Fruit fly (Drosophila melanogaster) S2 (cell line): ENCODE results near the gene Ak1.

Experiments
- CG8478 ChIP-seq: fragments of >200 bp; optimal IDR thresholded peaks from 2 replicates; lab custom pipeline; 2018
- CTCF ChIP-seq, 2 experiments: fragments of >200 bp; optimal IDR thresholded peaks; 2 replicates each; lab custom pipeline; 2018

Ak1 gene

dm6 chr3L:12175382-12175781 lies 28.5 kb downstream of the Ak1 start, which contains the start of gene Rh7:
Rh7 (minus strand) TSS chr3L:12175482.
- TF ChIP-seq CG8478 (no peak), CTCF (optimal IDR thresholded peaks at IDR 0.05; lab: Kevin White, UChicago) (no peak)

dm6 chr3L:12163693-12164092 lies 40.2 kb downstream of the Ak1 start, which contains the start of gene CG9760:
CG9760 (minus strand) TSS chr3L:12163735.
- no peak for TF ChIP-seq CG8478
- TF ChIP-seq CTCF (optimal IDR thresholded peaks at IDR 0.05; lab: Kevin White, UChicago): no peak

DNA sequence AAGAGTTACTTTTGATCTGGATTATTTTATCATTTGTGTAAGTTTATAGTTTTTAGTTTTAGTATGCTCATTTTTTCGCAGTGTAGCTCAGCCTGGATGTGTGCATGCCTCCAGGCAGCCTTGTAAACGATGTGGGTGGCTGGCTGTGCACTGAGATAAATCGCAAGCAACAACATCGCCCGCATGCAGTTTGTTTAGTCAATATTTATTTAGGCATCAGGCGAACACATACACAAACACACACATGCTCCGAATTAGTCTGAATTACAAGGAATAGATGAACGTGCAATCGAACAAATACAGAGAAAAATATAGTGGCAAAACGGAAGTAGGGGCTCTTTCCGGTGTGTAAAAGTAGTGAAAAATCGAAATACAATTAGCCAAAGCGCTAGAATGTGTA lies 40.8 kb downstream of the Ak1 start:
- TF ChIP-seq CG8478 (no peak), CTCF (optimal IDR thresholded peaks at IDR 0.05; lab: Kevin White, UChicago) (no peak)

dm6 chr3L:12162156-12162682 lies 41.7 kb downstream of the Ak1 start:
- TF ChIP-seq CG8478: no peak
- no peak for TF ChIP-seq CTCF (optimal IDR thresholded peaks at IDR 0.05; lab: Kevin White, UChicago)
